Worm (Caenorhabditis elegans): Measurements from ENCODE around the gene C45G9.14.

The C45G9.14 gene

ce11 chrIII:5017550-5017949 is 27.3 kb upstream of the C45G9.14 start, which contains the start of gene larp-1:
Gene larp-1, minus strand, starts transcription at chrIII:5017650.
- TF ChIP-seq nhr-12 (tag; optimal IDR thresholded peaks at IDR 0.05) (no peak), nhr-77 (tag; optimal IDR thresholded peaks at IDR 0.05) (no peak), ztf-11 (tag; optimal IDR thresholded peaks at IDR 0.05) (no peak), daf-12 (tag; optimal IDR thresholded peaks at IDR 0.05) (no peak), tbx-2 (tag; optimal IDR thresholded peaks at IDR 0.05) (no peak), fkh-2 (tag; optimal IDR thresholded peaks at IDR 0.05) (no peak), nhr-25 (tag; optimal IDR thresholded peaks at IDR 0.05) (no peak), ceh-16 (tag; optimal IDR thresholded peaks at IDR 0.05) (no peak), nfya-1 (tag; optimal IDR thresholded peaks at IDR 0.05; ENCODE audit: insufficient read depth) (no peak)

ce11 chrIII:5018116-5018689 is 26.6 kb upstream of the C45G9.14 start, which contains the start of gene wip-1:
Gene wip-1, plus strand, starts transcription at chrIII:5018639.
- TF ChIP-seq ceh-28 (tag; optimal IDR thresholded peaks at IDR 0.05) (peak; percentile 93), unc-39 (tag; optimal IDR thresholded peaks at IDR 0.05) (no peak), lsy-12 (tag; optimal IDR thresholded peaks at IDR 0.05) (peak; percentile 98), egl-5 (tag; optimal IDR thresholded peaks at IDR 0.05) (peak; percentile 92), elt-1 (tag; optimal IDR thresholded peaks at IDR 0.05) (peak; percentile 73), nhr-23 (tag; optimal IDR thresholded peaks at IDR 0.05) (peak; percentile 99), nhr-43 (tag; optimal IDR thresholded peaks at IDR 0.05; ENCODE audit: poor library complexity, severe bottlenecking) (peak; percentile 97), mml-1 (tag; optimal IDR thresholded peaks at IDR 0.05) (no peak), aly-2 (tag; optimal IDR thresholded peaks at IDR 0.05) (peak; percentile 62), ceh-16 (tag; optimal IDR thresholded peaks at IDR 0.05) (peak; percentile 68), nhr-237 (tag; optimal IDR thresholded peaks at IDR 0.05) (no peak), nhr-28 (tag; optimal IDR thresholded peaks at IDR 0.05) (peak; percentile 49), nhr-25 (tag; optimal IDR thresholded peaks at IDR 0.05) (peak; percentile 100), eor-1 (tag; optimal IDR thresholded peaks at IDR 0.05) (no peak), ZK546.5 (tag; optimal IDR thresholded peaks at IDR 0.05) (peak; percentile 60), mdl-1 (tag; optimal IDR thresholded peaks at IDR 0.05) (peak; percentile 61), fos-1 (tag; optimal IDR thresholded peaks at IDR 0.05) (peak; percentile 82), fkh-2 (tag; optimal IDR thresholded peaks at IDR 0.05) (no peak), fkh-10 (GFP tag; optimal IDR thresholded peaks at IDR 0.05) (peak; percentile 91), ztf-4 (tag; optimal IDR thresholded peaks at IDR 0.05) (peak; percentile 83), lin-15B (tag; optimal IDR thresholded peaks at IDR 0.05) (peak; percentile 95), ceh-9 (tag; optimal IDR thresholded peaks at IDR 0.05) (no peak), nfya-1 (tag; optimal IDR thresholded peaks at IDR 0.05; ENCODE audit: insufficient read depth) (peak; percentile 97), daf-12 (tag; optimal IDR thresholded peaks at IDR 0.05) (peak; percentile 2), pha-4 (tag; optimal IDR thresholded peaks at IDR 0.05) (peak; percentile 100), nhr-11 (tag; optimal IDR thresholded peaks at IDR 0.05) (peak; percentile 91), ztf-11 (tag; optimal IDR thresholded peaks at IDR 0.05) (no peak), ceh-82 (tag; optimal IDR thresholded peaks at IDR 0.05) (peak; percentile 87), elt-3 (tag; optimal IDR thresholded peaks at IDR 0.05) (peak; percentile 5 to 73 (median 6)), pqm-1 (tag; optimal IDR thresholded peaks at IDR 0.05) (peak; percentile 90), sea-2 (GFP tag; optimal IDR thresholded peaks at IDR 0.05) (no peak), tbx-2 (tag; optimal IDR thresholded peaks at IDR 0.05) (peak; percentile 95), zag-1 (tag; optimal IDR thresholded peaks at IDR 0.05) (peak; percentile 29), lin-39 (tag; optimal IDR thresholded peaks at IDR 0.05) (peak; percentile 97), ama-1 (optimal IDR thresholded peaks at IDR 0.05) (peak; percentile 77), R02D3.7 (tag; optimal IDR thresholded peaks at IDR 0.05) (peak; percentile 86), skn-1 (tag; optimal IDR thresholded peaks at IDR 0.05) (peak; percentile 96), nhr-67 (tag; optimal IDR thresholded peaks at IDR 0.05) (no peak), egl-27 (tag; optimal IDR thresholded peaks at IDR 0.05) (peak; percentile 95), nhr-77 (tag; optimal IDR thresholded peaks at IDR 0.05) (peak; percentile 88), nhr-12 (tag; optimal IDR thresholded peaks at IDR 0.05) (no peak), unc-62 (GFP tag; optimal IDR thresholded peaks at IDR 0.05) (peak; percentile 60), hmg-11 (tag; optimal IDR thresholded peaks at IDR 0.05) (peak; percentile 98), nhr-76 (tag; optimal IDR thresholded peaks at IDR 0.05) (peak; percentile 40), snpc-4 (tag; optimal IDR thresholded peaks at IDR 0.05) (peak; percentile 95), jun-1 (tag; optimal IDR thresholded peaks at IDR 0.05) (peak; percentile 97), elt-2 (tag; optimal IDR thresholded peaks at IDR 0.05) (peak; percentile 93)
